Fruit fly (Drosophila melanogaster) whole organism, embryonic: ENCODE measurements around the gene serp.

Experiments used
- Bdp1 ChIP-seq: fragments of 200-800 bp; sonication (Bioruptor generic); optimal IDR thresholded peaks from 3 replicates; lab custom pipeline; 2016; ENCODE audit warnings: missing biosample characterization, missing genetic modification characterization
- CG10147 ChIP-seq: fragments of 200-800 bp; sonication (Bioruptor generic); optimal IDR thresholded peaks from 2 replicates; lab custom pipeline; 2019; ENCODE audit warnings: missing biosample characterization, mild to moderate bottlenecking, missing genetic modification characterization, moderate library complexity
- CG10366 ChIP-seq: fragments of 200-800 bp; sonication (Bioruptor generic); IDR thresholded peaks from 2 replicates; pipeline ENCODE4 v1.3.6; 2022; ENCODE audit warnings: missing biosample characterization, missing genetic modification characterization
- CG10654 ChIP-seq: fragments of 200-800 bp; sonication (Bioruptor generic); optimal IDR thresholded peaks from 2 replicates; lab custom pipeline; 2016; ENCODE audit warnings: missing biosample characterization, missing genetic modification characterization
- CG11723 ChIP-seq: fragments of 200-800 bp; sonication (Bioruptor generic); optimal IDR thresholded peaks from 2 replicates; lab custom pipeline; 2017; ENCODE audit warnings: missing biosample characterization, mild to moderate bottlenecking, missing genetic modification characterization
- CG1233 ChIP-seq: fragments of 200-800 bp; sonication (Bioruptor generic); optimal IDR thresholded peaks from 4 replicates; lab custom pipeline; 2018; ENCODE audit warnings: missing biosample characterization, mild to moderate bottlenecking, missing genetic modification characterization
- CG12744 ChIP-seq: fragments of 200-800 bp; sonication (Bioruptor generic); optimal IDR thresholded peaks from 2 replicates; lab custom pipeline; 2016; ENCODE audit warnings: missing biosample characterization, missing genetic modification characterization
- CG14710 ChIP-seq: fragments of 200-800 bp; sonication (Bioruptor generic); optimal IDR thresholded peaks from 3 replicates; lab custom pipeline; 2019; ENCODE audit warnings: missing biosample characterization, mild to moderate bottlenecking, missing genetic modification characterization, moderate library complexity
- CG15514 ChIP-seq: fragments of 200-800 bp; sonication (Bioruptor generic); optimal IDR thresholded peaks from 3 replicates; lab custom pipeline; 2017; ENCODE audit warnings: missing biosample characterization, missing genetic modification characterization, mild to moderate bottlenecking, moderate library complexity, missing genetic modification reagents
- CG17361 ChIP-seq: fragments of 200-800 bp; sonication (Bioruptor generic); IDR thresholded peaks from 3 replicates; pipeline ENCODE4 v1.3.6; 2022; ENCODE audit warnings: missing biosample characterization, missing genetic modification characterization
- CG17802 ChIP-seq: fragments of 200-800 bp; sonication (Bioruptor generic); optimal IDR thresholded peaks from 2 replicates; lab custom pipeline; 2018; ENCODE audit warnings: missing biosample characterization, mild to moderate bottlenecking, missing genetic modification characterization, moderate library complexity
- CG18011 ChIP-seq: fragments of 200-800 bp; sonication (Bioruptor generic); optimal IDR thresholded peaks from 2 replicates; lab custom pipeline; 2017; ENCODE audit warnings: missing biosample characterization, missing genetic modification characterization, mild to moderate bottlenecking, moderate library complexity, missing genotype
- CG2678 ChIP-seq: fragments of 200-800 bp; sonication (Bioruptor generic); optimal IDR thresholded peaks from 3 replicates; lab custom pipeline; 2019; ENCODE audit warnings: missing biosample characterization, mild to moderate bottlenecking, missing genetic modification characterization, moderate library complexity
- CG2889 ChIP-seq: fragments of 200-800 bp; sonication (Bioruptor generic); IDR thresholded peaks from 3 replicates; pipeline ENCODE4 v1.3.6; 2022; ENCODE audit warnings: missing biosample characterization, missing genetic modification characterization
- CG31388 ChIP-seq: fragments of 200-800 bp; sonication (Bioruptor generic); optimal IDR thresholded peaks from 2 replicates; lab custom pipeline; 2016; ENCODE audit warnings: missing biosample characterization, missing genetic modification characterization
- CG32767 ChIP-seq: fragments of 200-800 bp; sonication (Bioruptor generic); IDR thresholded peaks from 2 replicates; pipeline ENCODE4 v1.3.6; 2022; ENCODE audit warnings: missing biosample characterization, missing genetic modification characterization
- CG42726 ChIP-seq: fragments of 200-800 bp; sonication (Bioruptor generic); IDR thresholded peaks from 2 replicates; pipeline ENCODE4 v1.3.6; 2022; ENCODE audit warnings: missing biosample characterization, missing genetic modification characterization; ENCODE audit not compliant: partially characterized antibody
- CG4424 ChIP-seq: fragments of 200-800 bp; sonication (Bioruptor generic); optimal IDR thresholded peaks from 3 replicates; lab custom pipeline; 2016; ENCODE audit warnings: missing biosample characterization, missing genetic modification characterization
- CG4730 ChIP-seq: fragments of 200-800 bp; sonication (Bioruptor generic); IDR thresholded peaks from 2 replicates; pipeline ENCODE4 v1.3.6; 2022; ENCODE audit warnings: missing biosample characterization, missing genetic modification characterization
- CG7745 ChIP-seq: fragments of 200-800 bp; sonication (Bioruptor generic); optimal IDR thresholded peaks from 2 replicates; lab custom pipeline; 2018; ENCODE audit warnings: missing biosample characterization, mild to moderate bottlenecking, missing genetic modification characterization, moderate library complexity
- CG8765 ChIP-seq: fragments of 200-800 bp; sonication (Bioruptor generic); IDR thresholded peaks from 2 replicates; pipeline ENCODE4 v1.3.6; 2022; ENCODE audit warnings: missing biosample characterization, missing genetic modification characterization
- D19B ChIP-seq: fragments of 200-800 bp; sonication (Bioruptor generic); optimal IDR thresholded peaks from 2 replicates; lab custom pipeline; 2017; ENCODE audit warnings: missing biosample characterization, mild to moderate bottlenecking, missing genetic modification characterization
- Ets97D ChIP-seq: fragments of 200-800 bp; sonication (Bioruptor generic); optimal IDR thresholded peaks from 3 replicates; lab custom pipeline; 2016; ENCODE audit warnings: missing biosample characterization, missing genetic modification characterization
- H2.0 ChIP-seq: fragments of 200-800 bp; sonication (Bioruptor generic); IDR thresholded peaks from 2 replicates; pipeline ENCODE4 v1.3.6; 2022; ENCODE audit warnings: missing biosample characterization, missing genetic modification characterization
- HLH3B ChIP-seq: fragments of 200-800 bp; sonication (Bioruptor generic); IDR thresholded peaks from 2 replicates; pipeline ENCODE4 v1.3.6; 2022; ENCODE audit warnings: missing biosample characterization, missing genetic modification characterization
- Hey ChIP-seq: fragments of 200-800 bp; sonication (Bioruptor generic); optimal IDR thresholded peaks from 3 replicates; lab custom pipeline; 2018; ENCODE audit warnings: missing biosample characterization, mild to moderate bottlenecking, missing genetic modification characterization
- Med ChIP-seq: fragments of 200-800 bp; sonication (Bioruptor generic); peaks from one replicate; lab custom pipeline; 2016; ENCODE audit warnings: missing biosample characterization, missing genetic modification characterization, mild to moderate bottlenecking, inconsistent platforms, moderate library complexity
- Myb ChIP-seq: fragments of 200-800 bp; sonication (Bioruptor generic); optimal IDR thresholded peaks from 2 replicates; lab custom pipeline; 2016; ENCODE audit warnings: missing biosample characterization, missing genetic modification characterization
- Optix ChIP-seq: fragments of 200-800 bp; sonication (Bioruptor generic); IDR thresholded peaks from 3 replicates; pipeline ENCODE4 v1.3.6; 2022; ENCODE audit warnings: missing biosample characterization, missing genetic modification characterization
- Sox100B ChIP-seq: fragments of 200-800 bp; sonication (Bioruptor generic); optimal IDR thresholded peaks from 3 replicates; lab custom pipeline; 2018; ENCODE audit warnings: missing biosample characterization, mild to moderate bottlenecking, missing genetic modification characterization
- Tbp ChIP-seq: fragments of >200 bp; optimal IDR thresholded peaks from 2 replicates; lab custom pipeline; 2018; ENCODE audit warnings: missing biosample characterization, missing genetic modification characterization
- az2 ChIP-seq: fragments of 200-800 bp; sonication (Bioruptor generic); optimal IDR thresholded peaks from 3 replicates; lab custom pipeline; 2016; ENCODE audit warnings: missing biosample characterization, missing genetic modification characterization
- dimm ChIP-seq: fragments of 200-800 bp; sonication (Bioruptor generic); IDR thresholded peaks from 2 replicates; pipeline ENCODE4 v1.3.6; 2022; ENCODE audit warnings: missing biosample characterization, missing genetic modification characterization
- eve ChIP-seq, 2 experiments: fragments of >200 bp; optimal IDR thresholded peaks; 2 replicates each; lab custom pipeline; 2017; ENCODE audit warnings: missing biosample characterization in 2 of 2, missing genetic modification characterization in 2 of 2
- h ChIP-seq: fragments of >200 bp; optimal IDR thresholded peaks from 2 replicates; lab custom pipeline; 2017
- lbe ChIP-seq: fragments of 200-800 bp; sonication (Bioruptor generic); optimal IDR thresholded peaks from 2 replicates; lab custom pipeline; 2016; ENCODE audit warnings: missing biosample characterization, mild to moderate bottlenecking, missing genetic modification characterization
- mirr ChIP-seq: fragments of 200-800 bp; sonication (Bioruptor generic); optimal IDR thresholded peaks from 3 replicates; lab custom pipeline; 2018; ENCODE audit warnings: missing biosample characterization, mild to moderate bottlenecking, missing genetic modification characterization
- oc ChIP-seq: fragments of 200-800 bp; sonication (Bioruptor generic); optimal IDR thresholded peaks from 2 replicates; lab custom pipeline; 2018; ENCODE audit warnings: missing biosample characterization, mild to moderate bottlenecking, missing genetic modification characterization, moderate library complexity
- pan ChIP-seq, 4 experiments: fragments of >200 bp in 3 of 4; fragments of 200-800 bp in 1 of 4; sonication (Bioruptor generic) in 1 of 4; optimal IDR thresholded peaks in 3 of 4; IDR thresholded peaks in 1 of 4; 2 replicates each; pipeline versions ENCODE4 v1.3.6 to Lab custom; 2017 to 2022; ENCODE audit warnings: missing biosample characterization in 2 of 4, missing genetic modification characterization in 2 of 4, mixed read lengths in 1 of 4
- peb ChIP-seq: fragments of 200-800 bp; sonication (Bioruptor generic); IDR thresholded peaks from 2 replicates; pipeline ENCODE4 v1.3.6; 2022; ENCODE audit warnings: missing biosample characterization, missing genetic modification characterization
- phol ChIP-seq: fragments of 200-800 bp; sonication (Bioruptor generic); optimal IDR thresholded peaks from 3 replicates; lab custom pipeline; 2018; ENCODE audit warnings: missing biosample characterization, mild to moderate bottlenecking, missing genetic modification characterization, moderate library complexity
- prd ChIP-seq, 3 experiments: fragments of >200 bp in 2 of 3; fragments of 200-800 bp in 1 of 3; sonication (Bioruptor generic) in 1 of 3; optimal IDR thresholded peaks in 2 of 3; IDR thresholded peaks in 1 of 3; 2 replicates in 2 of 3; 3 replicates in 1 of 3; pipeline versions ENCODE4 v1.3.6 to Lab custom; 2017 to 2022; ENCODE audit warnings: missing biosample characterization in 1 of 3, missing genetic modification characterization in 1 of 3
- psq ChIP-seq: fragments of 200-800 bp; sonication (Bioruptor generic); optimal IDR thresholded peaks from 2 replicates; lab custom pipeline; 2017; ENCODE audit warnings: missing biosample characterization, missing genetic modification characterization
- sens ChIP-seq: fragments of 200-800 bp; sonication (Bioruptor generic); peaks from one replicate; lab custom pipeline; 2016; ENCODE audit warnings: missing biosample characterization, missing genetic modification characterization
- sens-2 ChIP-seq: fragments of 200-800 bp; sonication (Bioruptor generic); IDR thresholded peaks from 2 replicates; pipeline ENCODE4 v1.3.6; 2022; ENCODE audit warnings: missing biosample characterization, missing genetic modification characterization
- sima ChIP-seq: fragments of 200-800 bp; sonication (Bioruptor generic); optimal IDR thresholded peaks from 2 replicates; lab custom pipeline; 2016; ENCODE audit warnings: missing biosample characterization, missing genetic modification characterization
- slou ChIP-seq: fragments of 200-800 bp; sonication (Bioruptor generic); optimal IDR thresholded peaks from 3 replicates; lab custom pipeline; 2016; ENCODE audit warnings: missing biosample characterization, missing genetic modification characterization
- trem ChIP-seq: fragments of 200-800 bp; optimal IDR thresholded peaks from 3 replicates; lab custom pipeline; 2019; ENCODE audit warnings: missing biosample characterization, mild to moderate bottlenecking, missing genetic modification characterization, moderate library complexity
- trh ChIP-seq: fragments of 200-800 bp; sonication (Bioruptor generic); optimal IDR thresholded peaks from 2 replicates; lab custom pipeline; 2016; ENCODE audit warnings: missing biosample characterization, missing genetic modification characterization
- vfl ChIP-seq: fragments of 200-800 bp; sonication (Bioruptor generic); optimal IDR thresholded peaks from 2 replicates; lab custom pipeline; 2016; ENCODE audit warnings: missing biosample characterization, missing genetic modification characterization
- wdn ChIP-seq: fragments of 200-800 bp; sonication (Bioruptor generic); IDR thresholded peaks from 2 replicates; pipeline ENCODE4 v1.3.6; 2022; ENCODE audit warnings: missing biosample characterization, missing genetic modification characterization
- zf30C ChIP-seq: fragments of 200-800 bp; sonication (Bioruptor generic); optimal IDR thresholded peaks from 3 replicates; lab custom pipeline; 2018; ENCODE audit warnings: missing biosample characterization, mild to moderate bottlenecking, missing genetic modification characterization

The serp gene

dm6 chr3L:19699651-19700050, 8.2 kb downstream of the serp start (continued):
- no peak for TF ChIP-seq CG15514 (GFP tag; lab: Kevin White, UChicago)
- no peak for TF ChIP-seq zf30C
- peak; percentile 60 for TF ChIP-seq Med (GFP tag; lab: Kevin White, UChicago)
- TF ChIP-seq prd (optimal IDR thresholded peaks at IDR 0.05; lab: Kevin White, UChicago) = no peak
- TF ChIP-seq prd (GFP tag; IDR thresholded peaks at IDR 0.05; lab: Robert Waterston, UW) = 0 out of 3 replicates have a peak, but pooled peaks have one; percentile 9
- TF ChIP-seq oc (tag; lab: Kevin White, UChicago) = no peak
- TF ChIP-seq CG32767 (GFP tag; lab: Robert Waterston, UW) = no peak
- no peak for TF ChIP-seq h (lab: Kevin White, UChicago)
- no peak for TF ChIP-seq dimm
- no peak for TF ChIP-seq lbe (GFP tag; lab: Kevin White, UChicago)
- peak; percentile 23 for TF ChIP-seq CG2678 (tag; lab: Kevin White, UChicago)
- no peak for TF ChIP-seq pan (optimal IDR thresholded peaks at IDR 0.05; lab: Kevin White, UChicago)
- no peak for TF ChIP-seq pan (GFP tag; optimal IDR thresholded peaks at IDR 0.05 in 1 of 2, IDR thresholded peaks at IDR 0.05 in 1 of 2)
- TF ChIP-seq CG10654 (GFP tag; lab: Kevin White, UChicago) = no peak
- TF ChIP-seq CG10147 = no peak
- TF ChIP-seq psq (GFP tag; lab: Kevin White, UChicago) = no peak
- no peak for TF ChIP-seq CG11723 (GFP tag; lab: Kevin White, UChicago)
- no peak for TF ChIP-seq trh (GFP tag; lab: Kevin White, UChicago)
- no peak for TF ChIP-seq Sox100B (GFP tag; lab: Kevin White, UChicago)
- no peak for TF ChIP-seq eve (GFP tag; optimal IDR thresholded peaks at IDR 0.05; lab: Kevin White, UChicago)
- TF ChIP-seq CG12744 (GFP tag; lab: Kevin White, UChicago) = no peak
- no peak for TF ChIP-seq mirr (GFP tag; lab: Kevin White, UChicago)
- TF ChIP-seq H2.0 (GFP tag; lab: Robert Waterston, UW) = peak; percentile 22; the same call in 1 of the 2 replicates
- peak; percentile 6 for TF ChIP-seq sens (GFP tag; lab: Kevin White, UChicago)
- TF ChIP-seq Myb (GFP tag; lab: Kevin White, UChicago) = no peak
- peak; percentile 34 for TF ChIP-seq CG4424 (GFP tag; lab: Kevin White, UChicago)
- no peak for TF ChIP-seq CG31388
- TF ChIP-seq CG14710 (tag; lab: Kevin White, UChicago) = no peak
- no peak for TF ChIP-seq trem
- TF ChIP-seq phol (tag; lab: Kevin White, UChicago) = no peak
- TF ChIP-seq CG10366 = 0 out of 2 replicates have a peak, but pooled peaks have one; percentile 18
- no peak for TF ChIP-seq CG1233
- no peak for TF ChIP-seq Tbp
- TF ChIP-seq sima = no peak
- no peak for TF ChIP-seq CG17802 (tag; lab: Kevin White, UChicago)
- TF ChIP-seq peb = no peak
- TF ChIP-seq CG8765 = no peak
- TF ChIP-seq CG4730 (GFP tag; lab: Robert Waterston, UW) = no peak
- no peak for TF ChIP-seq Bdp1 (GFP tag; lab: Kevin White, UChicago)
- TF ChIP-seq Hey = no peak
- no peak for TF ChIP-seq vfl
- TF ChIP-seq Optix (GFP tag; lab: Robert Waterston, UW) = no peak
- no peak for TF ChIP-seq CG17361 (GFP tag; lab: Robert Waterston, UW)
- no peak for TF ChIP-seq CG42726 (GFP tag; lab: Robert Waterston, UW)
- no peak for TF ChIP-seq sens-2 (GFP tag; lab: Robert Waterston, UW)
- no peak for TF ChIP-seq CG2889 (GFP tag; lab: Robert Waterston, UW)
- no peak for TF ChIP-seq az2
- 0 out of 2 replicates have a peak, but pooled peaks have one; percentile 16 for TF ChIP-seq HLH3B (GFP tag; lab: Robert Waterston, UW)
- no peak for TF ChIP-seq D19B (GFP tag; lab: Kevin White, UChicago)
- TF ChIP-seq CG7745 = no peak
- TF ChIP-seq Ets97D (GFP tag; lab: Kevin White, UChicago) = no peak
- TF ChIP-seq CG18011 = no peak
- no peak for TF ChIP-seq wdn (GFP tag; lab: Robert Waterston, UW)
- TF ChIP-seq slou (GFP tag; lab: Kevin White, UChicago) = no peak
